Worm (Caenorhabditis elegans): Measurements from ENCODE around the gene Y42H9AR.1.

DNA sequence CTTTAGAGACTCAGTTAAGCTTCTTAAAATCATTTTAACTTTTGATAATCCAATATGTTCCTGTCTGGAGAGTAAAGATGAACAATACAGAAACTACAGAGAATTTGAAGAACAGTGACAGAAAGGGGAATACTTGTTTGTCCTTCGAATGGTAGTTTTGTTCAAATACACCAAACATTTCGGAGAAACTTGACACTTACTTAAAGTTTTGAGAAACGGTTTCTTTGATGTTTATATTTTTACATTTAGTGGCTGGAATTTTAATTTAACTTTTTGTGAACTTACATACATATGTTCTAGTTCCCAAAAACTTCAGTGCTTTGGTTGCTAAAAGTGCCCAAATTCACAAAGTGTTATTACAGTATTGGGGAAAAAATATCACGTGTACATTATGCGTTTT lies 44.0 kb downstream of the Y42H9AR.1 start, which contains the start of gene B0218.5:
- no peak for TF ChIP-seq lsy-27 (tag; optimal IDR thresholded peaks at IDR 0.05; ENCODE audit: borderline replicate concordance, insufficient read depth)
- TF ChIP-seq Y79H2A.3 (GFP tag; conservative IDR thresholded peaks at IDR 0.05): no peak
- no peak for TF ChIP-seq ets-4 (GFP tag; optimal IDR thresholded peaks at IDR 0.05)
- TF ChIP-seq B0035.1 (tag; optimal IDR thresholded peaks at IDR 0.05): no peak
- no peak for TF ChIP-seq bed-2 (GFP tag; IDR thresholded peaks at IDR 0.05)
- no peak for TF ChIP-seq F37B4.10 (GFP tag; IDR thresholded peaks at IDR 0.05)
- no peak for TF ChIP-seq ceh-79 (tag; optimal IDR thresholded peaks at IDR 0.05)
- no peak for TF ChIP-seq nhr-80 (tag; optimal IDR thresholded peaks at IDR 0.05)
- TF ChIP-seq dpl-1 (GFP tag; optimal IDR thresholded peaks at IDR 0.05): no peak
